Worm (Caenorhabditis elegans) whole organism, L4 larva: ENCODE data around the gene Y43F8B.23.

ENCODE experiments used
- ceh-32 ChIP-seq: sonication (generic microtip); optimal IDR thresholded peaks from 2 replicates; lab custom pipeline; 2016; ENCODE audit warnings: mild to moderate bottlenecking, missing genetic modification characterization, missing compliant biosample characterization; ENCODE audit not compliant: poor library complexity
- egl-27 ChIP-seq: sonication (generic microtip); optimal IDR thresholded peaks from 3 replicates; lab custom pipeline; 2017; ENCODE audit warnings: missing biosample characterization, missing genetic modification reagents, missing genetic modification characterization
- pqm-1 ChIP-seq: sonication (generic microtip); optimal IDR thresholded peaks from 2 replicates; lab custom pipeline; 2017; ENCODE audit warnings: missing biosample characterization, missing genetic modification characterization
- saeg-2 ChIP-seq: fragments of 200-800 bp; sonication (Bioruptor generic); IDR thresholded peaks from 2 replicates; pipeline ENCODE4 v1.3.6; 2022; ENCODE audit warnings: missing genetic modification reagents, missing genetic modification characterization, missing compliant biosample characterization

DNA sequence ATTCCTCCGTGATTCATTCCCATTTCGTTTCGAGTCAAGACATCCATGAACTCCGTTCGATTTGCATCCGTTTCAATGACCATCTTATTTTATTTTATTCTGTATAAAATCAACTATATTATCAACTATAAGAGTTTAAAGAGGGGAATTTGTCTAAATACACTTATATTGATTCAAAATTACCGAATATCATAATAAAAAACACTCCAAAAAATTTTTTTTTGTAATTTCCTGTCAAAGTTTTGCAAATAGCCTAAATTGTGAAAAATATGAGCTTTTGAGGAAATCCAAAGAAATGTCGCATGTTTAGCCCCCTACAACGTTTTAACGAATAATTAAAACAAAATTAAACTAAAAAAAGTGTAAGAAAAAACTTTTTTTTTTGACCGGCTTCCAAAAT lies 5.4 kb downstream of the Y43F8B.23 start, which contains the start of gene Y43F8B.15:
- TF ChIP-seq pqm-1 (tag; lab: Kevin White, UChicago) (no peak), ceh-32 (tag; lab: Kevin White, UChicago) (no peak), egl-27 (tag; lab: Kevin White, UChicago) (no peak), saeg-2 (GFP tag; lab: Robert Waterston, UW) (no peak)
